Worm (Caenorhabditis elegans): ENCODE data around the gene F54D1.1.
A peak's percentile ranks its signal among the peaks of the same experiment; 100 is the strongest.

F54D1.1 gene

DNA sequence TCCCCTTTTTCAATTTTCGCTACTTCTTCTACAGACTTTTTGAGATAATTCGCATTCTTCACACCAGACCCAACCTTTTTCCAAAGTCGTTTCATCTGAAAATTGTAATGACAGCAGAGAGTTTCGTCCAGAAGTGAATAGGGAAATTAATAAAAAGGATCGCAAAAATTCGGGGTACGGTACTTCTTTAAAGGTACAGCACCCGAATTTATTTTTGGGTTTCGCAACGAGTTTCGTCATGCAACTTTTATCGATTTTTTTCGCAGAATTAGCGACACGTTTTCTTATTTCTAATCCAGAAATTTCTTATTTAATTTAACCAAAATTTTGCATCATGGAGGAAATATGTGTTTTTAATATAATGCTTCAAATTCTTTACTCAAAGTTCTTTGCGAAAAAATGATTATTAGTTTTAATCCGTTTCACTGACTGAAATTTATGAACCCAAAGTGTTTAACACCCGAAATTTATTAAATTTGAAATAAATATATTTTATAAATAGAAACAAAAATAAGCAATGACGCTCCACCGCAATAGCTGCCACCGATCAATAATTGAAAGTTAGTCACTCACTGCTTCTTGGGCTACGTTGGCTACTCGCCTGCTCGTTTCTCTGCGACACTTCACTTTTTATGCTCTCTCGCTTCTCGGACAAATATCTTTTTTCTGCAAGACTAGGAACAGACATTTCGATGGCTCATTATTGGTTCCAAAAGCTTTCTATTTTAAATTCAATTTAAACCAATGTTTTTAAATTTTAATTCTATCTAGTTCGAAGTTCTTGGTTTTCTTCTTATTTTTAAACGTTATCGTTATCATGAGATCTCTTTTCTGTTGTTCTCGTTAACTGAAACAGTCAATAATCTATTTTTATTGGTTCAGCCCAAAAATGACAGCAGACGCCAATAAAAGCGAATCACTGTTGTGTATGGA is 36.8 kb downstream of the F54D1.1 start, which contains the start of the genes B0035.15 and dnj-1 (continued):
- TF ChIP-seq madf-8 (GFP tag; conservative IDR thresholded peaks at IDR 0.05) (peak; percentile 34; the same call in 1 of the 2 replicates), lir-1 (GFP tag; conservative IDR thresholded peaks at IDR 0.05) (no peak), aptf-3 (GFP tag; IDR thresholded peaks at IDR 0.05) (no peak), cebp-1 (GFP tag; IDR thresholded peaks at IDR 0.05) (no peak), cebp-1 (tag; optimal IDR thresholded peaks at IDR 0.05) (peak; percentile 42), attf-5 (GFP tag; optimal IDR thresholded peaks at IDR 0.05) (peak; percentile 56), akir-1 (GFP tag; optimal IDR thresholded peaks at IDR 0.05) (no peak)

- TF ChIP-seq nfya-2 (GFP tag; IDR thresholded peaks at IDR 0.05) (no peak), snpc-1.1 (tag; optimal IDR thresholded peaks at IDR 0.05; ENCODE audit: insufficient read depth) (no peak), F23B12.7 (tag; optimal IDR thresholded peaks at IDR 0.05; ENCODE audit: insufficient read depth) (no peak)
Observed at ce11 chrIV:11304970-11305369, 43.3 kb downstream of the F54D1.1 start.

ce11 chrIV:11306548-11306947 is 44.9 kb downstream of the F54D1.1 start, which contains the start of gene B0035.13:
Gene B0035.13 (minus strand): TSS chrIV:11306720.
- peak; percentile 18 for TF ChIP-seq nhr-80 (tag; optimal IDR thresholded peaks at IDR 0.05)
- no peak for TF ChIP-seq nhr-90 (tag; optimal IDR thresholded peaks at IDR 0.05)

ce11 chrIV:11307770-11308169 is 46.1 kb downstream of the F54D1.1 start:
- no peak for TF ChIP-seq F23B12.7 (tag; optimal IDR thresholded peaks at IDR 0.05; ENCODE audit: insufficient read depth)
- no peak for TF ChIP-seq lsl-1 (GFP tag; optimal IDR thresholded peaks at IDR 0.05)
- TF ChIP-seq D2030.7 (GFP tag; IDR thresholded peaks at IDR 0.05): no peak
- TF ChIP-seq pbrm-1 (GFP tag; IDR thresholded peaks at IDR 0.05): no peak
- TF ChIP-seq snpc-1.3 (tag; optimal IDR thresholded peaks at IDR 0.05; ENCODE audit: insufficient read depth): no peak
- no peak for TF ChIP-seq somi-1 (GFP tag; optimal IDR thresholded peaks at IDR 0.05)
- no peak for TF ChIP-seq hlh-26 (GFP tag; conservative IDR thresholded peaks at IDR 0.05)
- no peak for TF ChIP-seq attf-5 (GFP tag; optimal IDR thresholded peaks at IDR 0.05)
- TF ChIP-seq Y53G8AR.9 (GFP tag; conservative IDR thresholded peaks at IDR 0.05): no peak
- TF ChIP-seq F55B11.4 (tag; optimal IDR thresholded peaks at IDR 0.05; ENCODE audit: borderline replicate concordance, insufficient read depth): no peak
- no peak for TF ChIP-seq ztf-25 (GFP tag; IDR thresholded peaks at IDR 0.05)
- no peak for TF ChIP-seq ztf-6 (GFP tag; IDR thresholded peaks at IDR 0.05)
- TF ChIP-seq C17E4.6 (GFP tag; IDR thresholded peaks at IDR 0.05): no peak
- no peak for TF ChIP-seq ceh-40 (GFP tag; IDR thresholded peaks at IDR 0.05)

DNA sequence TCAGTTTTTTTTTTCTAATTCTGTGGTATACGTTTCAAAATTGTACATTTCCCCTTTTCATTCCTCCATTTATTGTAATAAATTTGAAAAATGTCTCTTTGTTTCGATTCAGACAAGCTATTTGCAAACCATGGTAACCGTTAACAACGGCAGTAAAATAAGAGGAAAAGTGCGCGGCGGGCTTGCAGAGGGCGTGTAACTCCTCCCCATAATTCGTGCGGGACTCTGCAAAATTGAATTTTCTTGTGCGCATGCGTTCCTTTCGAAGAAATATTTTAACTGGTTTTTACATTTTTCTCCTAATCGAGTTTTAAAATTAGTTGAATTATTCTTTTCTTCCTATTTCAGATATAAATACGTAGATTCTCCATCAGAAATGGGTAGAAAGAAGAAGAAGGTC is 49.0 kb downstream of the F54D1.1 start, which contains the start of gene znf-207:
znf-207 (plus strand) TSS at position 349 of the 400 bp plus-strand sequence.
- TF ChIP-seq F23B12.7 (tag; optimal IDR thresholded peaks at IDR 0.05; ENCODE audit: insufficient read depth): peak; percentile 49
- no peak for TF ChIP-seq tbp1 (GFP tag; optimal IDR thresholded peaks at IDR 0.05)
- TF ChIP-seq F33H1.4 (GFP tag; IDR thresholded peaks at IDR 0.05): no peak
- TF ChIP-seq ceh-100 (GFP tag; IDR thresholded peaks at IDR 0.05): peak; percentile 43
- TF ChIP-seq lin-35 (GFP tag; optimal IDR thresholded peaks at IDR 0.05): peak in 1 of 3 experiments; percentile 25
- TF ChIP-seq attf-5 (GFP tag; optimal IDR thresholded peaks at IDR 0.05): peak; percentile 49
- no peak for TF ChIP-seq sdz-38 (tag; optimal IDR thresholded peaks at IDR 0.05)
- TF ChIP-seq egrh-3 (GFP tag; IDR thresholded peaks at IDR 0.05): no peak
- 0 out of 2 replicates have a peak, but pooled peaks have one; percentile 21 for TF ChIP-seq mcd-1 (GFP tag; IDR thresholded peaks at IDR 0.05)
- TF ChIP-seq nhr-80 (tag; optimal IDR thresholded peaks at IDR 0.05): peak; percentile 6
- no peak for TF ChIP-seq cebp-1 (GFP tag; IDR thresholded peaks at IDR 0.05)
- TF ChIP-seq cebp-1 (tag; optimal IDR thresholded peaks at IDR 0.05): peak; percentile 44
